Worm (Caenorhabditis elegans): ENCODE measurements around the gene ints-2.

DNA sequence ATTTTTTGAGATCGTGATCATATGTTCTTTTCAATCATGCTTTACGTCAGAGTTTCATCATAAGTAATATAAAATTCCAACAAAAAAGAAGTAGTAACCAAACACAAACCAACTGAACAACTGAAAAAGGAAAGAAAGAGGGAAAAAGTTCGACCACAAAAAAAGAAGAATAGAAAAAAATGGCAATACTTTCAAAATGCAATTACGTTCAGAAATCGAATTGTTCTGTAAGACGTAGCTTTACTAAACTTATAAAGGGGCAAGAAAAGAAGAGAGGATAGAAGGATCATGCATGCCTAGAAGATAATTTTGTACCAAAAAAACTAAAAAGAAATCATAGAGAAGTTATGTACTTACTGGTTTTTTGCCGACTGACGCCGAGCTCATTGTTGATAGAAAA, 44.8 kb upstream of the ints-2 start:
- TF ChIP-seq ztf-23 (GFP tag; IDR thresholded peaks at IDR 0.05) (no peak), ztf-29 (GFP tag; IDR thresholded peaks at IDR 0.05) (no peak), cog-1 (tag; optimal IDR thresholded peaks at IDR 0.05) (no peak), flt-1 (GFP tag; IDR thresholded peaks at IDR 0.05) (no peak)

Measured in whole organism, midembryonic.